Worm (Caenorhabditis elegans): Measurements from ENCODE around the gene ell-1.

ce11 chrIV:4445711-4446290, 51.6 kb downstream of the ell-1 start, which contains the start of the genes wapl-1 and htz-1:
- TF ChIP-seq ref-1 (GFP tag; conservative IDR thresholded peaks at IDR 0.05) = no peak
- peak; percentile 80 for TF ChIP-seq flt-1 (GFP tag; IDR thresholded peaks at IDR 0.05)
- TF ChIP-seq ztf-29 (GFP tag; IDR thresholded peaks at IDR 0.05) = no peak
- TF ChIP-seq ztf-23 (GFP tag; IDR thresholded peaks at IDR 0.05) = 0 out of 2 replicates have a peak, but pooled peaks have one; percentile 54
- peak; percentile 32 for TF ChIP-seq cog-1 (tag; optimal IDR thresholded peaks at IDR 0.05)
